Worm (Caenorhabditis elegans): Measurements from ENCODE around the gene T22C8.1.

T22C8.1 gene

ce11 chrII:8569038-8569977 lies 43.3 kb upstream of the T22C8.1 start, which contains the start of the genes col-38 and rpl-5 (continued):
- TF ChIP-seq aha-1 (tag) (peak; percentile 97), ceh-32 (tag; optimal IDR thresholded peaks at IDR 0.05; ENCODE audit: poor library complexity) (no peak), zag-1 (tag; optimal IDR thresholded peaks at IDR 0.05) (no peak), dmd-8 (GFP tag; IDR thresholded peaks at IDR 0.05) (no peak), gei-8 (GFP tag; optimal IDR thresholded peaks at IDR 0.05) (no peak), madf-9 (GFP tag; conservative IDR thresholded peaks at IDR 0.05) (no peak), hif-1 (tag; optimal IDR thresholded peaks at IDR 0.05) (peak in 1 of 2 experiments; percentile 78), R02D3.7 (tag; optimal IDR thresholded peaks at IDR 0.05) (no peak), ceh-44 (GFP tag; IDR thresholded peaks at IDR 0.05) (peak; percentile 49; the same call in 1 of the 2 replicates), nhr-10 (tag; optimal IDR thresholded peaks at IDR 0.05) (no peak), ceh-20 (GFP tag; IDR thresholded peaks at IDR 0.05) (no peak), php-3 (GFP tag; IDR thresholded peaks at IDR 0.05) (0 out of 2 replicates have a peak, but pooled peaks have one; percentile 62), nhr-41 (GFP tag; IDR thresholded peaks at IDR 0.05) (no peak), T20F7.1 (GFP tag; optimal IDR thresholded peaks at IDR 0.05) (no peak), nhr-25 (tag; optimal IDR thresholded peaks at IDR 0.05; ENCODE audit: borderline replicate concordance, insufficient read depth) (peak; percentile 34), dmd-9 (GFP tag; IDR thresholded peaks at IDR 0.05) (no peak), unc-130 (GFP tag; optimal IDR thresholded peaks at IDR 0.05) (peak; percentile 17), daf-16 (GFP tag; optimal IDR thresholded peaks at IDR 0.05) (no peak), daf-16 (tag; optimal IDR thresholded peaks at IDR 0.05) (peak; percentile 79), lin-1 (GFP tag; IDR thresholded peaks at IDR 0.05) (no peak), lin-15B (tag; optimal IDR thresholded peaks at IDR 0.05) (no peak), zfp-3 (GFP tag; conservative IDR thresholded peaks at IDR 0.05) (0 out of 2 replicates have a peak, but pooled peaks have one; percentile 65), tra-1 (GFP tag; IDR thresholded peaks at IDR 0.05) (no peak), aly-2 (tag; optimal IDR thresholded peaks at IDR 0.05) (no peak), lin-38 (GFP tag; IDR thresholded peaks at IDR 0.05) (peak; percentile 91), jun-1 (tag; optimal IDR thresholded peaks at IDR 0.05) (peak; percentile 0), mdl-1 (tag; optimal IDR thresholded peaks at IDR 0.05) (peak in 1 of 2 experiments; percentile 19), F37D6.2 (tag; optimal IDR thresholded peaks at IDR 0.05) (peak; percentile 49), ceh-62 (tag; optimal IDR thresholded peaks at IDR 0.05) (no peak), egl-43 (GFP tag; IDR thresholded peaks at IDR 0.05) (no peak), nhr-102 (tag; optimal IDR thresholded peaks at IDR 0.05) (peak; percentile 66), zip-2 (tag; optimal IDR thresholded peaks at IDR 0.05) (peak; percentile 7), ZK337.2 (GFP tag; IDR thresholded peaks at IDR 0.05) (no peak), zfp-2 (tag; optimal IDR thresholded peaks at IDR 0.05) (peak; percentile 87), cey-2 (tag; optimal IDR thresholded peaks at IDR 0.05; ENCODE audit: borderline replicate concordance, insufficient read depth) (no peak), attf-4 (tag; optimal IDR thresholded peaks at IDR 0.05) (no peak), nhr-76 (tag; optimal IDR thresholded peaks at IDR 0.05) (no peak), F49E8.2 (tag; optimal IDR thresholded peaks at IDR 0.05; ENCODE audit: borderline replicate concordance) (no peak), ctbp-1 (GFP tag; IDR thresholded peaks at IDR 0.05) (no peak), nhr-111 (GFP tag; optimal IDR thresholded peaks at IDR 0.05) (no peak), hlh-11 (tag; optimal IDR thresholded peaks at IDR 0.05) (peak; percentile 82), hmg-1.1 (GFP tag; IDR thresholded peaks at IDR 0.05) (peak; percentile 79), ztf-7 (tag; optimal IDR thresholded peaks at IDR 0.05) (no peak), mxl-2 (GFP tag; conservative IDR thresholded peaks at IDR 0.05) (no peak), pqm-1 (tag; optimal IDR thresholded peaks at IDR 0.05) (no peak), nhr-42 (GFP tag; IDR thresholded peaks at IDR 0.05) (peak; percentile 23; the same call in 1 of the 2 replicates), pha-4 (GFP tag; IDR thresholded peaks at IDR 0.05) (no peak), pha-4 (tag; optimal IDR thresholded peaks at IDR 0.05) (peak; percentile 84), snpc-1.2 (GFP tag; IDR thresholded peaks at IDR 0.05) (0 out of 2 replicates have a peak, but pooled peaks have one; percentile 15)

Measured in whole organism, L4 larva.